Worm (Caenorhabditis elegans) whole organism, L4 larva: ENCODE results near the gene pqn-29.

Source experiments
- D1046.2 ChIP-seq: fragments of 200-800 bp; sonication (Bioruptor generic); IDR thresholded peaks from 2 replicates; pipeline ENCODE4 v1.3.6; 2022; ENCODE audit warnings: missing genetic modification characterization, missing compliant biosample characterization
- F26F4.8 ChIP-seq: fragments of 200-800 bp; sonication (Bioruptor generic); conservative IDR thresholded peaks from 2 replicates; pipeline ENCODE4 v1.3.6; 2022; ENCODE audit warnings: missing genetic modification characterization, missing compliant biosample characterization
- F37D6.2 ChIP-seq: sonication (generic microtip); optimal IDR thresholded peaks from 2 replicates; lab custom pipeline; 2016; ENCODE audit warnings: mild to moderate bottlenecking, missing genetic modification characterization, missing compliant biosample characterization
- F44E2.7 ChIP-seq: fragments of 200-800 bp; sonication (Bioruptor generic); IDR thresholded peaks from 2 replicates; pipeline ENCODE4 v2.1.2; 2022; ENCODE audit warnings: missing genetic modification characterization, missing compliant biosample characterization
- F49E8.2 ChIP-seq: sonication (generic microtip); optimal IDR thresholded peaks from 2 replicates; lab custom pipeline; 2016; ENCODE audit warnings: missing compliant biosample characterization, mild to moderate bottlenecking, missing genetic modification characterization, borderline replicate concordance
- R02D3.7 ChIP-seq: fragments of 150-350 bp; sonication (generic microtip); optimal IDR thresholded peaks from 3 replicates; lab custom pipeline; 2014; ENCODE audit warnings: missing biosample characterization, missing genetic modification characterization
- T26A8.4 ChIP-seq: fragments of 200-800 bp; sonication (Bioruptor generic); IDR thresholded peaks from 2 replicates; pipeline ENCODE4 v1.3.6; 2022; ENCODE audit warnings: missing genetic modification characterization, missing compliant biosample characterization
- Y105C5A.15 ChIP-seq: fragments of 200-800 bp; sonication (Bioruptor generic); IDR thresholded peaks from 2 replicates; pipeline ENCODE4 v1.3.6; 2022; ENCODE audit warnings: missing genetic modification characterization, missing compliant biosample characterization
- ZK337.2 ChIP-seq: fragments of 200-800 bp; sonication (Bioruptor generic); IDR thresholded peaks from 2 replicates; pipeline ENCODE4 v1.3.6; 2022; ENCODE audit warnings: missing genetic modification reagents, missing genetic modification characterization, missing compliant biosample characterization
- ama-1 ChIP-seq: fragments of 150-350 bp; optimal IDR thresholded peaks from 2 replicates; lab custom pipeline; 2014; ENCODE audit warnings: inconsistent platforms, mixed read lengths
- arid-1 ChIP-seq: fragments of 200-800 bp; sonication (Bioruptor generic); conservative IDR thresholded peaks from 2 replicates; pipeline ENCODE4 v1.3.6; 2022; ENCODE audit warnings: missing genetic modification reagents, missing genetic modification characterization, missing compliant biosample characterization
- attf-4 ChIP-seq: sonication (generic microtip); optimal IDR thresholded peaks from 3 replicates; lab custom pipeline; 2017; ENCODE audit warnings: missing biosample characterization, missing genetic modification characterization
- ceh-32 ChIP-seq: sonication (generic microtip); optimal IDR thresholded peaks from 2 replicates; lab custom pipeline; 2016; ENCODE audit warnings: mild to moderate bottlenecking, missing genetic modification characterization, missing compliant biosample characterization; ENCODE audit not compliant: poor library complexity
- ceh-44 ChIP-seq: fragments of 200-800 bp; sonication (Bioruptor generic); IDR thresholded peaks from 2 replicates; pipeline ENCODE4 v1.3.6; 2022; ENCODE audit warnings: missing genetic modification reagents, missing genetic modification characterization, missing compliant biosample characterization
- ceh-62 ChIP-seq: sonication (generic microtip); optimal IDR thresholded peaks from 2 replicates; lab custom pipeline; 2017; ENCODE audit warnings: missing biosample characterization, missing genetic modification characterization
- ces-1 ChIP-seq: fragments of 150-350 bp; sonication (generic microtip); optimal IDR thresholded peaks from 4 replicates; lab custom pipeline; 2014; ENCODE audit warnings: missing biosample characterization, missing genetic modification reagents, missing genetic modification characterization
- cey-2 ChIP-seq: sonication (generic microtip); optimal IDR thresholded peaks from 3 replicates; lab custom pipeline; 2017; ENCODE audit warnings: missing genetic modification characterization, mild to moderate bottlenecking, missing compliant biosample characterization, antibody characterized with exemption, borderline replicate concordance; ENCODE audit not compliant: insufficient read depth
- ctbp-1 ChIP-seq: fragments of 200-800 bp; sonication (Bioruptor generic); IDR thresholded peaks from 2 replicates; pipeline ENCODE4 v1.3.6; 2022; ENCODE audit warnings: missing genetic modification reagents, missing genetic modification characterization, missing compliant biosample characterization
- daf-16 ChIP-seq, 3 experiments: sonication (generic microtip); optimal IDR thresholded peaks; 2 replicates each; lab custom pipeline; 2016 to 2017; ENCODE audit warnings: missing genetic modification characterization in 3 of 3, missing genetic modification reagents in 3 of 3, mild to moderate bottlenecking in 2 of 3, missing compliant biosample characterization in 2 of 3, missing biosample characterization in 1 of 3, moderate library complexity in 1 of 3
- daf-8 ChIP-seq: fragments of 200-800 bp; sonication (Bioruptor generic); IDR thresholded peaks from 2 replicates; pipeline ENCODE4 v1.3.6; 2022; ENCODE audit warnings: missing genetic modification characterization, missing compliant biosample characterization
- dmd-9 ChIP-seq: fragments of 200-800 bp; sonication (Bioruptor generic); IDR thresholded peaks from 2 replicates; pipeline ENCODE4 v1.3.6; 2022; ENCODE audit warnings: missing genetic modification reagents, missing genetic modification characterization, missing compliant biosample characterization
- egl-43 ChIP-seq: fragments of 200-800 bp; sonication (Bioruptor generic); IDR thresholded peaks from 2 replicates; pipeline ENCODE4 v1.3.6; 2022; ENCODE audit warnings: missing genetic modification reagents, missing genetic modification characterization, missing compliant biosample characterization
- fkh-10 ChIP-seq: fragments of 150-350 bp; optimal IDR thresholded peaks from 2 replicates; lab custom pipeline; 2014; ENCODE audit warnings: missing biosample characterization, missing genetic modification reagents, missing genetic modification characterization
- hif-1 ChIP-seq, 2 experiments: sonication (generic microtip); optimal IDR thresholded peaks; 2 replicates each; lab custom pipeline; 2016 to 2017; ENCODE audit warnings: missing compliant biosample characterization in 2 of 2, missing genetic modification characterization in 2 of 2, missing genetic modification reagents in 2 of 2, missing genotype in 2 of 2, mild to moderate bottlenecking in 1 of 2
- hlh-30 ChIP-seq: sonication (generic microtip); optimal IDR thresholded peaks from 2 replicates; lab custom pipeline; 2017; ENCODE audit warnings: antibody characterized with exemption, mild to moderate bottlenecking, missing genetic modification characterization, missing compliant biosample characterization; ENCODE audit not compliant: insufficient read depth
- lin-1 ChIP-seq: fragments of 200-800 bp; sonication (Bioruptor generic); IDR thresholded peaks from 2 replicates; pipeline ENCODE4 v1.3.6; 2022; ENCODE audit warnings: missing genetic modification reagents, missing genetic modification characterization, missing compliant biosample characterization
- lin-38 ChIP-seq: fragments of 200-800 bp; sonication (Bioruptor generic); IDR thresholded peaks from 2 replicates; pipeline ENCODE4 v1.3.6; 2022; ENCODE audit warnings: missing genetic modification reagents, missing genetic modification characterization, missing compliant biosample characterization
- lin-39 ChIP-seq: fragments of 150-350 bp; optimal IDR thresholded peaks from 2 replicates; lab custom pipeline; 2014; ENCODE audit warnings: missing biosample characterization, missing genetic modification reagents, missing genetic modification characterization
- lir-3 ChIP-seq: sonication (generic microtip); optimal IDR thresholded peaks from 2 replicates; lab custom pipeline; 2016; ENCODE audit warnings: mild to moderate bottlenecking, missing genetic modification characterization, missing compliant biosample characterization
- lsy-2 ChIP-seq, 2 experiments: fragments of 150-350 bp in 1 of 2; sonication (generic microtip) in 1 of 2; optimal IDR thresholded peaks; 2 replicates each; lab custom pipeline; 2014 to 2017; ENCODE audit warnings: missing biosample characterization in 2 of 2, missing genetic modification characterization in 2 of 2
- madf-5 ChIP-seq, 2 experiments: fragments of 200-800 bp; sonication (Bioruptor generic); IDR thresholded peaks; 2 replicates each; pipeline ENCODE4 v1.3.6; 2022; ENCODE audit warnings: missing compliant biosample characterization in 2 of 2, missing genetic modification characterization in 2 of 2
- mdt-29 ChIP-seq: fragments of 200-800 bp; sonication (Bioruptor generic); IDR thresholded peaks from 2 replicates; pipeline ENCODE4 v1.3.6; 2022; ENCODE audit warnings: missing genetic modification reagents, missing genetic modification characterization, missing compliant biosample characterization
- mep-1 ChIP-seq: fragments of 150-350 bp; sonication (generic microtip); optimal IDR thresholded peaks from 3 replicates; lab custom pipeline; 2014; ENCODE audit warnings: missing biosample characterization, missing genetic modification characterization
- nhr-10 ChIP-seq: fragments of 150-350 bp; optimal IDR thresholded peaks from 2 replicates; lab custom pipeline; 2014; ENCODE audit warnings: missing biosample characterization, missing genetic modification characterization
- nhr-102 ChIP-seq: sonication (generic microtip); optimal IDR thresholded peaks from 2 replicates; lab custom pipeline; 2016; ENCODE audit warnings: mild to moderate bottlenecking, missing genetic modification characterization, moderate library complexity, missing compliant biosample characterization
- nhr-11 ChIP-seq: fragments of 150-350 bp; optimal IDR thresholded peaks from 2 replicates; lab custom pipeline; 2014; ENCODE audit warnings: missing biosample characterization, missing genetic modification characterization
- nhr-111 ChIP-seq: fragments of 200-800 bp; sonication (Bioruptor generic); optimal IDR thresholded peaks from 2 replicates; lab custom pipeline; 2018; ENCODE audit warnings: mild to moderate bottlenecking, missing genetic modification characterization, missing compliant biosample characterization
- nhr-237 ChIP-seq: sonication (generic microtip); optimal IDR thresholded peaks from 2 replicates; lab custom pipeline; 2017; ENCODE audit warnings: missing biosample characterization, missing genetic modification characterization
- nhr-25 ChIP-seq: sonication (generic microtip); optimal IDR thresholded peaks from 2 replicates; lab custom pipeline; 2017; ENCODE audit warnings: missing genetic modification characterization, mild to moderate bottlenecking, missing compliant biosample characterization, antibody characterized with exemption, moderate library complexity, borderline replicate concordance; ENCODE audit not compliant: insufficient read depth
- nhr-28 ChIP-seq: fragments of 150-350 bp; optimal IDR thresholded peaks from 2 replicates; lab custom pipeline; 2014; ENCODE audit warnings: missing biosample characterization, missing genetic modification characterization
- nhr-42 ChIP-seq: fragments of 200-800 bp; sonication (Bioruptor generic); IDR thresholded peaks from 2 replicates; pipeline ENCODE4 v1.3.6; 2022; ENCODE audit warnings: missing genetic modification characterization, missing compliant biosample characterization
- nhr-6 ChIP-seq: fragments of 150-350 bp; optimal IDR thresholded peaks from 2 replicates; lab custom pipeline; 2014; ENCODE audit warnings: missing biosample characterization, missing genetic modification characterization
- nhr-77 ChIP-seq: fragments of 150-350 bp; optimal IDR thresholded peaks from 2 replicates; lab custom pipeline; 2014; ENCODE audit warnings: missing biosample characterization, missing genetic modification characterization
- pqm-1 ChIP-seq: sonication (generic microtip); optimal IDR thresholded peaks from 2 replicates; lab custom pipeline; 2017; ENCODE audit warnings: missing biosample characterization, missing genetic modification characterization
- saeg-2 ChIP-seq: fragments of 200-800 bp; sonication (Bioruptor generic); IDR thresholded peaks from 2 replicates; pipeline ENCODE4 v1.3.6; 2022; ENCODE audit warnings: missing genetic modification reagents, missing genetic modification characterization, missing compliant biosample characterization
- sdz-12 ChIP-seq: fragments of 200-800 bp; sonication (Bioruptor generic); optimal IDR thresholded peaks from 2 replicates; lab custom pipeline; 2018; ENCODE audit warnings: mild to moderate bottlenecking, missing genetic modification characterization, missing compliant biosample characterization
- snpc-4 ChIP-seq: fragments of 150-350 bp; optimal IDR thresholded peaks from 2 replicates; lab custom pipeline; 2014; ENCODE audit warnings: missing biosample characterization, missing genetic modification characterization
- tag-97 ChIP-seq: fragments of 200-800 bp; sonication (Bioruptor generic); IDR thresholded peaks from 2 replicates; pipeline ENCODE4 v1.3.6; 2022; ENCODE audit warnings: missing genetic modification characterization, missing compliant biosample characterization
- tra-1 ChIP-seq: fragments of 200-800 bp; sonication (Bioruptor generic); IDR thresholded peaks from 2 replicates; pipeline ENCODE4 v1.3.6; 2022; ENCODE audit warnings: missing genetic modification reagents, missing genetic modification characterization, missing compliant biosample characterization
- unc-130 ChIP-seq: sonication (generic microtip); optimal IDR thresholded peaks from 2 replicates; lab custom pipeline; 2016; ENCODE audit warnings: missing genetic modification reagents, missing genetic modification characterization, missing compliant biosample characterization
- vab-7 ChIP-seq: fragments of 200-800 bp; sonication (Bioruptor generic); IDR thresholded peaks from 2 replicates; pipeline ENCODE4 v1.3.6; 2022; ENCODE audit warnings: missing genetic modification reagents, missing genetic modification characterization, missing compliant biosample characterization
- ztf-7 ChIP-seq: fragments of 150-350 bp; optimal IDR thresholded peaks from 2 replicates; lab custom pipeline; 2014; ENCODE audit warnings: missing biosample characterization, missing genetic modification characterization

The pqn-29 gene

DNA sequence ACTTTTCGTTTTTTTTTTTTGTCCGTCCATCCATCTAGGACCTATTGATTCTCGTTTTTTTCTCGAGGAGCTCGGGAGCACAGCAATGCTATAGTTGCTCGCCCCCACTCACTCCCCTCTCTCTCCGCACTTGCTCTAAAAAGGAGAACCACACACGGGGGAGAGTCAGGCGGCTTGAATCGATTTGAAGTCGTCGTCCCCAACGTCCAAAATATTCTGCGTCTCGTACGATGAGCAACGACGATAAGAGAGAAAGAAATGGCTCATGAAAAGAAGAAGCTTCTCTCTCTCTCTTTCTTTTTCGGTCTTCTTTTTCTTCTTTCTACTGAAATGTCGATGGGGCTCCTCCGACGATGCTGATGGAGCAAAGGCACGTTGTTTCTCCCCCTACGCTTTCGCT lies 10.3 kb upstream of the pqn-29 start (continued):
- no peak for TF ChIP-seq tra-1 (GFP tag; lab: Robert Waterston, UW)
- no peak for TF ChIP-seq ama-1 (lab: Kevin White, UChicago)
- no peak for TF ChIP-seq madf-5 (GFP tag; IDR thresholded peaks at IDR 0.05; lab: Robert Waterston, UW)
- no peak for TF ChIP-seq ztf-7 (tag; lab: Kevin White, UChicago)
- TF ChIP-seq lin-1 (GFP tag; lab: Robert Waterston, UW), result no peak
- TF ChIP-seq saeg-2 (GFP tag; lab: Robert Waterston, UW), result no peak
- TF ChIP-seq daf-8, result no peak
- peak; percentile 5 to 61 for TF ChIP-seq lsy-2 (tag; optimal IDR thresholded peaks at IDR 0.05; lab: Kevin White, UChicago)
- TF ChIP-seq unc-130 (GFP tag; lab: Kevin White, UChicago), result no peak
- no peak for TF ChIP-seq ceh-62 (tag; lab: Kevin White, UChicago)
- no peak for TF ChIP-seq F49E8.2
- TF ChIP-seq D1046.2 (GFP tag; lab: Robert Waterston, UW), result no peak
- TF ChIP-seq T26A8.4 (GFP tag; lab: Robert Waterston, UW), result no peak
- TF ChIP-seq nhr-102, result no peak
- TF ChIP-seq hif-1 (tag; optimal IDR thresholded peaks at IDR 0.05; lab: Kevin White, UChicago), result peak in 1 of 2 experiments; percentile 28
- TF ChIP-seq arid-1 (GFP tag; lab: Robert Waterston, UW), result no peak
- TF ChIP-seq nhr-237 (tag; lab: Kevin White, UChicago), result no peak
- no peak for TF ChIP-seq pqm-1 (tag; lab: Kevin White, UChicago)
- TF ChIP-seq nhr-28 (tag; lab: Kevin White, UChicago), result no peak
- no peak for TF ChIP-seq vab-7 (GFP tag; lab: Robert Waterston, UW)
- TF ChIP-seq tag-97 (GFP tag; lab: Robert Waterston, UW), result no peak
- no peak for TF ChIP-seq attf-4
- no peak for TF ChIP-seq dmd-9
- no peak for TF ChIP-seq lin-38
- no peak for TF ChIP-seq ceh-32
- no peak for TF ChIP-seq nhr-42
- peak; percentile 9 for TF ChIP-seq nhr-11 (tag; lab: Kevin White, UChicago)
- no peak for TF ChIP-seq nhr-111 (GFP tag; lab: Kevin White, UChicago)
- TF ChIP-seq F37D6.2 (tag; lab: Kevin White, UChicago), result peak; percentile 53
- TF ChIP-seq mep-1 (tag; lab: Kevin White, UChicago), result peak; percentile 63
- TF ChIP-seq R02D3.7 (tag; lab: Kevin White, UChicago), result no peak
- TF ChIP-seq cey-2 (tag; lab: Kevin White, UChicago), result no peak
- peak; percentile 81 for TF ChIP-seq hlh-30 (tag; lab: Kevin White, UChicago)
- no peak for TF ChIP-seq snpc-4 (tag; lab: Kevin White, UChicago)
- no peak for TF ChIP-seq nhr-6 (tag; lab: Kevin White, UChicago)
- TF ChIP-seq nhr-77 (tag; lab: Kevin White, UChicago), result no peak
- no peak for TF ChIP-seq ceh-44 (GFP tag; lab: Robert Waterston, UW)
- TF ChIP-seq lir-3 (tag; lab: Kevin White, UChicago), result no peak
- TF ChIP-seq ZK337.2 (GFP tag; lab: Robert Waterston, UW), result no peak
- TF ChIP-seq nhr-10, result no peak
- TF ChIP-seq daf-16 (GFP tag; optimal IDR thresholded peaks at IDR 0.05; lab: Kevin White, UChicago), result no peak
- no peak for TF ChIP-seq daf-16 (tag; optimal IDR thresholded peaks at IDR 0.05; lab: Kevin White, UChicago)
- TF ChIP-seq mdt-29 (GFP tag; lab: Robert Waterston, UW), result no peak
- TF ChIP-seq F44E2.7 (GFP tag; lab: Robert Waterston, UW), result no peak
- peak; percentile 65; the same call in 1 of the 2 replicates for TF ChIP-seq ctbp-1
- no peak for TF ChIP-seq nhr-25 (tag; lab: Kevin White, UChicago)
- peak; percentile 62 for TF ChIP-seq fkh-10 (GFP tag; lab: Kevin White, UChicago)
- TF ChIP-seq F26F4.8 (GFP tag; lab: Robert Waterston, UW), result no peak
- TF ChIP-seq sdz-12 (GFP tag; lab: Kevin White, UChicago), result no peak
- TF ChIP-seq Y105C5A.15 (GFP tag; lab: Robert Waterston, UW), result no peak
- TF ChIP-seq egl-43, result peak; percentile 69; the same call in 1 of the 2 replicates
- no peak for TF ChIP-seq lin-39 (tag; lab: Kevin White, UChicago)
- no peak for TF ChIP-seq ces-1 (GFP tag; lab: Kevin White, UChicago)
